Worm (Caenorhabditis elegans) whole organism, L4/young adult: ENCODE measurements around the gene K10D6.4.

Experiments
- W03F9.2 ChIP-seq: fragments of 150-350 bp; optimal IDR thresholded peaks from 2 replicates; lab custom pipeline; 2014; ENCODE audit warnings: missing biosample characterization, missing genetic modification characterization
- him-1 ChIP-seq: sonication (generic microtip); optimal IDR thresholded peaks from 2 replicates; lab custom pipeline; 2016; ENCODE audit warnings: missing genotype, missing genetic modification reagents, missing genetic modification characterization, missing compliant biosample characterization

ce11 chrV:11223698-11224097 lies 22.0 kb downstream of the K10D6.4 start:
- TF ChIP-seq him-1 (tag; lab: Kevin White, UChicago) (no peak), W03F9.2 (no peak)
